Fruit fly (Drosophila melanogaster): Measurements from ENCODE around the gene CG14391.
A peak's percentile ranks its signal among the peaks of the same experiment; 100 is the strongest.

CG14391 gene

DNA sequence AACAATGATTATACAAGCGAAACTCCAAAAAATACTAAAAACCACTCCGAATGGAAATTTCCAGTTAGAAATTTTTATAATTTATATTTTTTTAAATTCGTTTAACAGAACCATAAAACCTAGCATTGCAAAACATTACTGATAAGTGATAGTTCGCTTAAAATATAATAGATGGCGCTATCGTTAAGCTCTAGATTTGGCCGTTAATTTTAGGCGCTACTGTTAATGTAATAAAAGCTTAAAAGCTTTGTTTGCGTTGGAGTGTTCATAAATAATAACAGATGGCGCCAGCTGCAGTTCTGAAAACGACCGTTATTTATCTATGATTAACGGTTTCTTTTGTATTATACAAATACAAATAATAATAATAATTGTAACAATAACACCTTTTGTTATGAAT is 29.1 kb upstream of the CG14391 start (continued):
- TF ChIP-seq vnd (GFP tag; IDR thresholded peaks at IDR 0.05; ENCODE audit: partially characterized antibody), result no peak
- no peak for TF ChIP-seq seq (GFP tag; IDR thresholded peaks at IDR 0.05)
- TF ChIP-seq esg (GFP tag; conservative IDR thresholded peaks at IDR 0.05), result no peak
- TF ChIP-seq zfh1 (GFP tag; IDR thresholded peaks at IDR 0.05), result no peak
- no peak for TF ChIP-seq HHEX (GFP tag; optimal IDR thresholded peaks at IDR 0.05)
- no peak for TF ChIP-seq Dek (tag; optimal IDR thresholded peaks at IDR 0.05)
- TF ChIP-seq PHDP (tag; optimal IDR thresholded peaks at IDR 0.05), result peak; percentile 23
- TF ChIP-seq ato (GFP tag; IDR thresholded peaks at IDR 0.05; ENCODE audit: partially characterized antibody), result no peak
- no peak for TF ChIP-seq Dip2 (GFP tag; IDR thresholded peaks at IDR 0.05)
- TF ChIP-seq Xbp1 (GFP tag; optimal IDR thresholded peaks at IDR 0.05), result peak; percentile 24
- TF ChIP-seq en (GFP tag; optimal IDR thresholded peaks at IDR 0.05), result no peak
- no peak for TF ChIP-seq CG2202 (tag; optimal IDR thresholded peaks at IDR 0.05)
- TF ChIP-seq hkb (optimal IDR thresholded peaks at IDR 0.05), result no peak
- no peak for TF ChIP-seq hkb (GFP tag; IDR thresholded peaks at IDR 0.05)
- no peak for TF ChIP-seq CG9215 (GFP tag; IDR thresholded peaks at IDR 0.05)
- no peak for TF ChIP-seq CG18764 (GFP tag; optimal IDR thresholded peaks at IDR 0.05)
- no peak for TF ChIP-seq CG4282 (GFP tag; optimal IDR thresholded peaks at IDR 0.05)
- TF ChIP-seq Dref (GFP tag; IDR thresholded peaks at IDR 0.05), result no peak
- TF ChIP-seq NC2β (GFP tag; optimal IDR thresholded peaks at IDR 0.05), result no peak
- no peak for TF ChIP-seq nmo (GFP tag; optimal IDR thresholded peaks at IDR 0.05)
- no peak for TF ChIP-seq vfl (GFP tag; optimal IDR thresholded peaks at IDR 0.05)
- TF ChIP-seq CG32532 (GFP tag; IDR thresholded peaks at IDR 0.05), result peak; percentile 69; the same call in 1 of the 2 replicates
- TF ChIP-seq gsb (GFP tag; IDR thresholded peaks at IDR 0.05), result no peak
- TF ChIP-seq Fer3 (tag; optimal IDR thresholded peaks at IDR 0.05), result no peak
- TF ChIP-seq cas (GFP tag; IDR thresholded peaks at IDR 0.05), result no peak
- no peak for TF ChIP-seq Adf1 (GFP tag; IDR thresholded peaks at IDR 0.05)
- no peak for TF ChIP-seq CG8359 (GFP tag; optimal IDR thresholded peaks at IDR 0.05; ENCODE audit: borderline replicate concordance)
- TF ChIP-seq HLH4C (GFP tag; IDR thresholded peaks at IDR 0.05; ENCODE audit: partially characterized antibody), result no peak
- no peak for TF ChIP-seq CG10321 (GFP tag; IDR thresholded peaks at IDR 0.05)
- no peak for TF ChIP-seq Taf1 (GFP tag; IDR thresholded peaks at IDR 0.05)
- no peak for TF ChIP-seq CG11723 (GFP tag; optimal IDR thresholded peaks at IDR 0.05)
- TF ChIP-seq tin (GFP tag; optimal IDR thresholded peaks at IDR 0.05), result no peak
- TF ChIP-seq CG12391 (tag; optimal IDR thresholded peaks at IDR 0.05), result no peak
- TF ChIP-seq tio (GFP tag; optimal IDR thresholded peaks at IDR 0.05), result no peak
- no peak for TF ChIP-seq CG1647 (GFP tag; optimal IDR thresholded peaks at IDR 0.05)
- TF ChIP-seq peb (GFP tag; IDR thresholded peaks at IDR 0.05), result no peak
- no peak for TF ChIP-seq CG13624 (GFP tag; optimal IDR thresholded peaks at IDR 0.05)
- no peak for TF ChIP-seq CG12942 (GFP tag; optimal IDR thresholded peaks at IDR 0.05)
- peak; percentile 53; the same call in 1 of the 4 replicates for TF ChIP-seq chinmo (GFP tag; IDR thresholded peaks at IDR 0.05; ENCODE audit: partially characterized antibody)
- TF ChIP-seq croc (GFP tag; conservative IDR thresholded peaks at IDR 0.05), result no peak
- TF ChIP-seq Dip3 (GFP tag; optimal IDR thresholded peaks at IDR 0.05), result no peak
- no peak for TF ChIP-seq CG4730 (GFP tag; IDR thresholded peaks at IDR 0.05)
- TF ChIP-seq NfI (GFP tag; optimal IDR thresholded peaks at IDR 0.05), result no peak
- peak; percentile 29 for TF ChIP-seq Nf-YC (tag; optimal IDR thresholded peaks at IDR 0.05)
- TF ChIP-seq CG7372 (GFP tag; IDR thresholded peaks at IDR 0.05), result no peak
- TF ChIP-seq trem (tag; optimal IDR thresholded peaks at IDR 0.05), result no peak
- TF ChIP-seq sr (GFP tag; IDR thresholded peaks at IDR 0.05), result no peak
- TF ChIP-seq Nf-YB (GFP tag; optimal IDR thresholded peaks at IDR 0.05), result no peak
- TF ChIP-seq fd3F (GFP tag; optimal IDR thresholded peaks at IDR 0.05), result no peak
- TF ChIP-seq CG2712 (tag; optimal IDR thresholded peaks at IDR 0.05), result peak; percentile 18
- TF ChIP-seq CG3065 (GFP tag; optimal IDR thresholded peaks at IDR 0.05), result no peak
- TF ChIP-seq cato (GFP tag; optimal IDR thresholded peaks at IDR 0.05; ENCODE audit: borderline replicate concordance), result no peak
- no peak for TF ChIP-seq CkIIα-i1 (GFP tag; IDR thresholded peaks at IDR 0.05)
